Worm (Caenorhabditis elegans): ENCODE data around the gene srx-88.
A peak's percentile ranks its signal among the peaks of the same experiment; 100 is the strongest.

Gene srx-88

DNA sequence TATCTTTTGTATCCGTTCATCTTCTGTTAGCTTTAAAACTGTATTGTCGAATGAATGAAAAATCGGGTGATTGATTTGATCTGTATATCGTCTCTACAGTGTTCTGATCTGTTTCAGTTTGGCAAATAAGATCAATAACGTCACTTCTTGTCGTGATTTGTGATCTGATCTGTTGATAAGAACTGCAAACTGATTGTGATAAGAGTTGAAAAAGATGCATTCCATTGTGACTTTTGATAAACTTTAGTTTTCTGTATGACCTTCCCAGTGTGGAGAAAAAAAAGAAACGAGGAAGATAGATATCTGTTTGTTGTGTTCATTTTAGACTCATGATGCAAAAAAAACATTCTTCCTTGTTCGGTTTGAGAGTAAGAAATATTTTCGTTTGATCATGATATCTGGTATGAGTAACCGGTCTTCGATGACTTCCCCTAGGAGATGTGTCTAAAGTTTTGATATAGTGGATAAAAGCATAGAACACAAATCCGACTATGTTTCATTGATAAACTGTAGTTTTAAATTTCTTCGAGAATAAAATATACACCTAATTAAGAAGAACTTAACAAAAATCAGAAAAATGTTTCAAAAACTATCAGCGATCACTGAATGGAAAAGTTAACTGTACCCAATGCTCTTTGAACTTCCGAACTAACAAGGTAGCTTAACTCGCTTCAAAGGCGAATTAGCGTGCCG is 31.6 kb downstream of the srx-88 start (continued):
- peak; percentile 36 for TF ChIP-seq pqm-1 (tag; optimal IDR thresholded peaks at IDR 0.05)
- TF ChIP-seq unc-62 (GFP tag; optimal IDR thresholded peaks at IDR 0.05), result no peak
- no peak for TF ChIP-seq eor-1 (tag; optimal IDR thresholded peaks at IDR 0.05)
- TF ChIP-seq nhr-77 (tag; optimal IDR thresholded peaks at IDR 0.05), result no peak
- TF ChIP-seq nhr-237 (tag; optimal IDR thresholded peaks at IDR 0.05), result no peak
- TF ChIP-seq elt-2 (tag; optimal IDR thresholded peaks at IDR 0.05), result peak; percentile 65

DNA sequence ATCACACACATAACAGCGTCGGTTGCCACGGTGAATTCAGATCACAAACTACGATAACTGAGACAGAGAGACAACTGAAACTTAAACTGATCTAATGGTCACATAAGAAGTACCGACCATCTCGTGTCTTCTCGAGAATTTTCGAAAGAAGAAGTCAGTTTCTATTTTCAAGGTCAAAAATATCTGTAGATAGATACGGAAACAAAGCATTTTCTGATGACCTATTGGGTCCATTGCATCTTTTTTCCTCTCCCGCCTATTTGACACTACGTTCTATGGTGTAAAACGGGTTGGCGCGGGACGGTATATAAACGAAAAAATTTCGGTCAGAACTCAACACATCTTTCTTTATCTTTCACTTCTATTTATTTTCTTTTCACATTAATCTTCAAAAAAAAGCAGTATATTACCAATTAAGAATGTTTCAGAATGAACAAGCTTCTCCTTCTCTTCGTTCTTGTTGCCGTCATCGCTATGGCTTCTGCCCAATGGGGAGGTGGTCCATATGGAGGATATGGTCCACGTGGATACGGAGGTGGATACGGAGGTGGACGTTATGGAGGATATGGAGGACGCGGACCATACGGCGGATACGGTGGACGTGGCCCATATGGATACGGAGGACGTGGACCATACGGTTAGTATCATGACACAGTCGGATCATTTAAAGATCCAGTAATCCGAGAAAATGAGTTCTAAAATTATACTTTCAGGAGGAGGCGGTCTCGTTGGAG is 32.8 kb downstream of the srx-88 start, which contains the start of gene nlp-24:
TSS of gene nlp-24 (plus strand) at position 429 of the 734 bp plus-strand sequence.
- TF ChIP-seq mml-1 (tag; optimal IDR thresholded peaks at IDR 0.05) (no peak), skn-1 (tag; optimal IDR thresholded peaks at IDR 0.05) (no peak), daf-12 (tag; optimal IDR thresholded peaks at IDR 0.05) (no peak), nhr-25 (tag; optimal IDR thresholded peaks at IDR 0.05) (peak; percentile 71), egl-5 (tag; optimal IDR thresholded peaks at IDR 0.05) (no peak), nhr-77 (tag; optimal IDR thresholded peaks at IDR 0.05) (no peak), hmg-11 (tag; optimal IDR thresholded peaks at IDR 0.05) (no peak), sea-2 (GFP tag; optimal IDR thresholded peaks at IDR 0.05) (no peak), R02D3.7 (tag; optimal IDR thresholded peaks at IDR 0.05) (no peak), ceh-28 (tag; optimal IDR thresholded peaks at IDR 0.05) (no peak), ZK546.5 (tag; optimal IDR thresholded peaks at IDR 0.05) (no peak), nhr-23 (tag; optimal IDR thresholded peaks at IDR 0.05) (peak; percentile 70), fkh-2 (tag; optimal IDR thresholded peaks at IDR 0.05) (no peak), ama-1 (optimal IDR thresholded peaks at IDR 0.05) (peak; percentile 86), nfya-1 (tag; optimal IDR thresholded peaks at IDR 0.05; ENCODE audit: insufficient read depth) (peak; percentile 23), ceh-9 (tag; optimal IDR thresholded peaks at IDR 0.05) (no peak), nhr-43 (tag; optimal IDR thresholded peaks at IDR 0.05; ENCODE audit: poor library complexity, severe bottlenecking) (peak; percentile 61), elt-1 (tag; optimal IDR thresholded peaks at IDR 0.05) (peak; percentile 91), elt-2 (tag; optimal IDR thresholded peaks at IDR 0.05) (no peak)

- peak; percentile 87 for TF ChIP-seq ama-1 (optimal IDR thresholded peaks at IDR 0.05)
- TF ChIP-seq egl-27 (tag; optimal IDR thresholded peaks at IDR 0.05), result no peak
- TF ChIP-seq nfya-1 (tag; optimal IDR thresholded peaks at IDR 0.05; ENCODE audit: insufficient read depth), result peak; percentile 30
- TF ChIP-seq nhr-43 (tag; optimal IDR thresholded peaks at IDR 0.05; ENCODE audit: poor library complexity, severe bottlenecking), result peak; percentile 30
- TF ChIP-seq mdl-1 (tag; optimal IDR thresholded peaks at IDR 0.05), result no peak
- TF ChIP-seq elt-3 (tag; optimal IDR thresholded peaks at IDR 0.05), result peak in 1 of 3 experiments; percentile 48
- TF ChIP-seq zag-1 (tag; optimal IDR thresholded peaks at IDR 0.05), result no peak
- no peak for TF ChIP-seq lin-39 (tag; optimal IDR thresholded peaks at IDR 0.05)
- peak; percentile 84 for TF ChIP-seq nhr-25 (tag; optimal IDR thresholded peaks at IDR 0.05)
Observed at ce11 chrV:11616813-11617212, 33.5 kb downstream of the srx-88 start.

- TF ChIP-seq pha-4 (tag; optimal IDR thresholded peaks at IDR 0.05) (no peak), eor-1 (tag; optimal IDR thresholded peaks at IDR 0.05) (no peak), nhr-28 (tag; optimal IDR thresholded peaks at IDR 0.05) (no peak), ztf-11 (tag; optimal IDR thresholded peaks at IDR 0.05) (no peak), unc-39 (tag; optimal IDR thresholded peaks at IDR 0.05) (no peak), zag-1 (tag; optimal IDR thresholded peaks at IDR 0.05) (no peak), daf-12 (tag; optimal IDR thresholded peaks at IDR 0.05) (no peak), elt-2 (tag; optimal IDR thresholded peaks at IDR 0.05) (no peak), fos-1 (tag; optimal IDR thresholded peaks at IDR 0.05) (no peak), mdl-1 (tag; optimal IDR thresholded peaks at IDR 0.05) (no peak), unc-62 (GFP tag; optimal IDR thresholded peaks at IDR 0.05) (no peak), mml-1 (tag; optimal IDR thresholded peaks at IDR 0.05) (no peak), nhr-237 (tag; optimal IDR thresholded peaks at IDR 0.05) (no peak), ZK546.5 (tag; optimal IDR thresholded peaks at IDR 0.05) (no peak), fkh-10 (GFP tag; optimal IDR thresholded peaks at IDR 0.05) (no peak), ceh-28 (tag; optimal IDR thresholded peaks at IDR 0.05) (no peak), ztf-4 (tag; optimal IDR thresholded peaks at IDR 0.05) (no peak), ceh-16 (tag; optimal IDR thresholded peaks at IDR 0.05) (no peak), lsy-12 (tag; optimal IDR thresholded peaks at IDR 0.05) (no peak), ceh-9 (tag; optimal IDR thresholded peaks at IDR 0.05) (no peak)
Observed at ce11 chrV:11618173-11618572, 34.9 kb downstream of the srx-88 start, which contains the start of gene glb-15. Gene glb-15, minus strand, starts transcription at chrV:11618273.
